Worm (Caenorhabditis elegans): Measurements from ENCODE around the gene scd-1.

ce11 chrX:12546804-12547203 is 21.2 kb upstream of the scd-1 start:
- TF ChIP-seq pha-4 (tag; optimal IDR thresholded peaks at IDR 0.05), result no peak
- no peak for TF ChIP-seq tbx-2 (tag; optimal IDR thresholded peaks at IDR 0.05)
- no peak for TF ChIP-seq ceh-31 (tag; optimal IDR thresholded peaks at IDR 0.05)
- TF ChIP-seq dmd-4 (tag; optimal IDR thresholded peaks at IDR 0.05; ENCODE audit: borderline replicate concordance), result no peak
- no peak for TF ChIP-seq nhr-11 (tag; optimal IDR thresholded peaks at IDR 0.05)
- no peak for TF ChIP-seq C38D4.7 (GFP tag; optimal IDR thresholded peaks at IDR 0.05)
- TF ChIP-seq pros-1 (tag; optimal IDR thresholded peaks at IDR 0.05), result no peak
- TF ChIP-seq ceh-24 (tag; optimal IDR thresholded peaks at IDR 0.05), result no peak
- no peak for TF ChIP-seq fax-1 (tag; optimal IDR thresholded peaks at IDR 0.05)
- no peak for TF ChIP-seq ceh-34 (tag; optimal IDR thresholded peaks at IDR 0.05)
- TF ChIP-seq gmeb-2 (tag; optimal IDR thresholded peaks at IDR 0.05), result no peak
